Worm (Caenorhabditis elegans): ENCODE measurements around the gene col-129.

The col-129 gene

ce11 chrIV:12110339-12110738, at the start of gene col-129:
TSS of gene col-129 (minus strand) at chrIV:12110439.
- TF ChIP-seq med-1 (GFP tag; optimal IDR thresholded peaks at IDR 0.05; ENCODE audit: insufficient read depth) (no peak), ref-1 (GFP tag; conservative IDR thresholded peaks at IDR 0.05) (no peak), ztf-23 (GFP tag; IDR thresholded peaks at IDR 0.05) (no peak)

ce11 chrIV:12157915-12158314, 47.7 kb upstream of the col-129 start:
- TF ChIP-seq T22C8.4 (GFP tag; IDR thresholded peaks at IDR 0.05) = peak; percentile 66
- no peak for TF ChIP-seq ztf-23 (GFP tag; IDR thresholded peaks at IDR 0.05)
- no peak for TF ChIP-seq klf-2 (GFP tag; conservative IDR thresholded peaks at IDR 0.05)
- TF ChIP-seq ref-1 (GFP tag; conservative IDR thresholded peaks at IDR 0.05) = no peak
- TF ChIP-seq flt-1 (GFP tag; IDR thresholded peaks at IDR 0.05) = 0 out of 2 replicates have a peak, but pooled peaks have one; percentile 23
- TF ChIP-seq tab-1 (GFP tag; IDR thresholded peaks at IDR 0.05) = 0 out of 2 replicates have a peak, but pooled peaks have one; percentile 7
- peak; percentile 41 for TF ChIP-seq cog-1 (tag; optimal IDR thresholded peaks at IDR 0.05)
- TF ChIP-seq med-1 (GFP tag; optimal IDR thresholded peaks at IDR 0.05; ENCODE audit: insufficient read depth) = no peak

- TF ChIP-seq T22C8.4 (GFP tag; IDR thresholded peaks at IDR 0.05) (0 out of 2 replicates have a peak, but pooled peaks have one; percentile 18), klf-2 (GFP tag; conservative IDR thresholded peaks at IDR 0.05) (no peak)
Measured at ce11 chrIV:12156642-12157233, 46.5 kb upstream of the col-129 start, which contains the start of gene eri-12. TSS of gene eri-12 (plus strand) at chrIV:12156838.

- TF ChIP-seq flt-1 (GFP tag; IDR thresholded peaks at IDR 0.05) = peak; percentile 89
Measured at ce11 chrIV:12155819-12156218, 45.6 kb upstream of the col-129 start.

ce11 chrIV:12154195-12154677, 44.0 kb upstream of the col-129 start, which contains the start of gene B0001.7:
TSS of gene B0001.7 (minus strand) at chrIV:12154245.
- TF ChIP-seq cog-1 (tag; optimal IDR thresholded peaks at IDR 0.05) (no peak), flt-1 (GFP tag; IDR thresholded peaks at IDR 0.05) (no peak)

- TF ChIP-seq ref-1 (GFP tag; conservative IDR thresholded peaks at IDR 0.05) (no peak), tab-1 (GFP tag; IDR thresholded peaks at IDR 0.05) (no peak), med-1 (GFP tag; optimal IDR thresholded peaks at IDR 0.05; ENCODE audit: insufficient read depth) (no peak), klf-2 (GFP tag; conservative IDR thresholded peaks at IDR 0.05) (no peak), cog-1 (tag; optimal IDR thresholded peaks at IDR 0.05) (no peak), T22C8.4 (GFP tag; IDR thresholded peaks at IDR 0.05) (no peak), ztf-29 (GFP tag; IDR thresholded peaks at IDR 0.05) (no peak), ztf-23 (GFP tag; IDR thresholded peaks at IDR 0.05) (no peak), flt-1 (GFP tag; IDR thresholded peaks at IDR 0.05) (no peak)
Measured at ce11 chrIV:12150877-12151276, 40.6 kb upstream of the col-129 start, which contains the start of gene B0001.2. TSS of gene B0001.2 (minus strand) at chrIV:12150977.

- TF ChIP-seq flt-1 (GFP tag; IDR thresholded peaks at IDR 0.05) = no peak
- no peak for TF ChIP-seq tab-1 (GFP tag; IDR thresholded peaks at IDR 0.05)
- no peak for TF ChIP-seq ref-1 (GFP tag; conservative IDR thresholded peaks at IDR 0.05)
- TF ChIP-seq ztf-29 (GFP tag; IDR thresholded peaks at IDR 0.05) = no peak
- TF ChIP-seq ztf-23 (GFP tag; IDR thresholded peaks at IDR 0.05) = no peak
- no peak for TF ChIP-seq T22C8.4 (GFP tag; IDR thresholded peaks at IDR 0.05)
- no peak for TF ChIP-seq med-1 (GFP tag; optimal IDR thresholded peaks at IDR 0.05; ENCODE audit: insufficient read depth)
- TF ChIP-seq cog-1 (tag; optimal IDR thresholded peaks at IDR 0.05) = no peak
- TF ChIP-seq klf-2 (GFP tag; conservative IDR thresholded peaks at IDR 0.05) = no peak
Measured at ce11 chrIV:12149609-12150008, 39.4 kb upstream of the col-129 start.

ce11 chrIV:12145681-12146080, 35.4 kb upstream of the col-129 start, which contains the start of gene B0001.3:
TSS of gene B0001.3 (minus strand) at chrIV:12145735.
- TF ChIP-seq ztf-29 (GFP tag; IDR thresholded peaks at IDR 0.05) = no peak
- TF ChIP-seq ztf-23 (GFP tag; IDR thresholded peaks at IDR 0.05) = no peak
- no peak for TF ChIP-seq tab-1 (GFP tag; IDR thresholded peaks at IDR 0.05)
- TF ChIP-seq flt-1 (GFP tag; IDR thresholded peaks at IDR 0.05) = no peak
- no peak for TF ChIP-seq ref-1 (GFP tag; conservative IDR thresholded peaks at IDR 0.05)
- no peak for TF ChIP-seq cog-1 (tag; optimal IDR thresholded peaks at IDR 0.05)
- TF ChIP-seq med-1 (GFP tag; optimal IDR thresholded peaks at IDR 0.05; ENCODE audit: insufficient read depth) = no peak
- TF ChIP-seq klf-2 (GFP tag; conservative IDR thresholded peaks at IDR 0.05) = no peak
- no peak for TF ChIP-seq T22C8.4 (GFP tag; IDR thresholded peaks at IDR 0.05)

- TF ChIP-seq flt-1 (GFP tag; IDR thresholded peaks at IDR 0.05) (no peak), ztf-29 (GFP tag; IDR thresholded peaks at IDR 0.05) (no peak), ref-1 (GFP tag; conservative IDR thresholded peaks at IDR 0.05) (no peak), klf-2 (GFP tag; conservative IDR thresholded peaks at IDR 0.05) (no peak), med-1 (GFP tag; optimal IDR thresholded peaks at IDR 0.05; ENCODE audit: insufficient read depth) (no peak), cog-1 (tag; optimal IDR thresholded peaks at IDR 0.05) (no peak), tab-1 (GFP tag; IDR thresholded peaks at IDR 0.05) (no peak), ztf-23 (GFP tag; IDR thresholded peaks at IDR 0.05) (no peak), T22C8.4 (GFP tag; IDR thresholded peaks at IDR 0.05) (no peak)
Measured at ce11 chrIV:12143231-12143630, 33.0 kb upstream of the col-129 start, which contains the start of gene B0001.5. TSS of gene B0001.5 (minus strand) at chrIV:12143331.

- TF ChIP-seq cog-1 (tag; optimal IDR thresholded peaks at IDR 0.05) = no peak
- no peak for TF ChIP-seq med-1 (GFP tag; optimal IDR thresholded peaks at IDR 0.05; ENCODE audit: insufficient read depth)
- TF ChIP-seq klf-2 (GFP tag; conservative IDR thresholded peaks at IDR 0.05) = no peak
- no peak for TF ChIP-seq ztf-29 (GFP tag; IDR thresholded peaks at IDR 0.05)
- TF ChIP-seq T22C8.4 (GFP tag; IDR thresholded peaks at IDR 0.05) = no peak
- no peak for TF ChIP-seq ztf-23 (GFP tag; IDR thresholded peaks at IDR 0.05)
Measured at ce11 chrIV:12140959-12141358, 30.7 kb upstream of the col-129 start, which contains the start of gene B0001.8. TSS of gene B0001.8 (minus strand) at chrIV:12141059.
